Worm (Caenorhabditis elegans): ENCODE measurements around the gene M163.10.

The M163.10 gene

DNA sequence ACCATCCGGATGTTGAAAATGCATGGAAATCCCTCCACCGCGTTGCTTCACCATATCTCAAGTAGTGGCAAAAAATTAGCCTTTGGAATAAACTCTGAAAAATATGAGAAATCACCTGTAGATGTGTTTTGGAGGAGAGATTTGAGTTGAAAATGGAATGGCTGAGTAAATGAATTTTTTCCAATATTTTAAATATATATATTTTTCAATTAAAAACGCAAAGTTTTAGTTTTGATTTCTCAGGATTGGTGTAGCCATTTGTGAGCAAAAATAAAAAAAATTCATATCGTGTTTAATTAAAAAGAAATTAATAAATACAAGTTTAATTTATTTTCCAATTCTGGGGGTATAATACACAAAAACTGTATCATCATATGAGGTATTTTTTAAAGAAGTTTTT, 42.7 kb upstream of the M163.10 start, which contains the start of gene F23D12.1:
F23D12.1 (minus strand) TSS at position 101 of the 400 bp plus-strand sequence.
- TF ChIP-seq nhr-12 (tag; optimal IDR thresholded peaks at IDR 0.05) = no peak
- TF ChIP-seq ztf-11 (tag; optimal IDR thresholded peaks at IDR 0.05) = no peak
- TF ChIP-seq nhr-2 (tag; optimal IDR thresholded peaks at IDR 0.05) = no peak
- no peak for TF ChIP-seq sptf-1 (tag; optimal IDR thresholded peaks at IDR 0.05)
- TF ChIP-seq zip-8 (tag; optimal IDR thresholded peaks at IDR 0.05) = no peak
- TF ChIP-seq unc-120 (tag; optimal IDR thresholded peaks at IDR 0.05; ENCODE audit: poor library complexity, severe bottlenecking) = no peak
- TF ChIP-seq snpc-4 (tag; optimal IDR thresholded peaks at IDR 0.05) = no peak
- no peak for TF ChIP-seq nhr-28 (tag; optimal IDR thresholded peaks at IDR 0.05)
- no peak for TF ChIP-seq lin-32 (GFP tag; optimal IDR thresholded peaks at IDR 0.05)
- no peak for TF ChIP-seq bed-3 (GFP tag; optimal IDR thresholded peaks at IDR 0.05)
- no peak for TF ChIP-seq lin-13 (tag; optimal IDR thresholded peaks at IDR 0.05)
- TF ChIP-seq pha-4 (tag; optimal IDR thresholded peaks at IDR 0.05) = no peak
- TF ChIP-seq hlh-1 (tag; optimal IDR thresholded peaks at IDR 0.05) = no peak
- no peak for TF ChIP-seq lsy-2 (tag; optimal IDR thresholded peaks at IDR 0.05)
- no peak for TF ChIP-seq nhr-237 (tag; optimal IDR thresholded peaks at IDR 0.05)

DNA sequence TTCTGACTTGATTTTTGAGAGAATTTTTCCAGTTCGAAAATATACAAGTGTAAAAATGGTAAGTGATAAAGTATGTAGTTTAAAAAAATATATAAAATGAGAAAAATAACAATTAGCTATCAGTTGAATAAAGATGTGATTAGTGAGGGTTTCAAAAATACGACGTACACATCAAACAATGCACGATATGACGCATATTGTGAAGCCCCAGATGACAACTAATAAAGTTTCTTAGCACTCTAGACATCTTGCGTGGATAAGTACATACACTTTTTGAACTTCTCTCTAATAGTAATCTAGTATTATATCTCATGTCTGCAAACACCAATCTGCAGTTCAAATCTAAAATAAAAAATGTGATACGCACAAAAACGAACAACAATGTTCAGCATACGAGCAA, 40.4 kb upstream of the M163.10 start:
- no peak for TF ChIP-seq hlh-1 (tag; optimal IDR thresholded peaks at IDR 0.05)
- TF ChIP-seq flh-1 (GFP tag; optimal IDR thresholded peaks at IDR 0.05) = no peak
- no peak for TF ChIP-seq lin-32 (GFP tag; optimal IDR thresholded peaks at IDR 0.05)
- no peak for TF ChIP-seq bed-3 (GFP tag; optimal IDR thresholded peaks at IDR 0.05)
- no peak for TF ChIP-seq nhr-28 (tag; optimal IDR thresholded peaks at IDR 0.05)
- no peak for TF ChIP-seq zip-8 (tag; optimal IDR thresholded peaks at IDR 0.05)
- no peak for TF ChIP-seq ztf-11 (tag; optimal IDR thresholded peaks at IDR 0.05)
- TF ChIP-seq unc-120 (tag; optimal IDR thresholded peaks at IDR 0.05; ENCODE audit: poor library complexity, severe bottlenecking) = no peak
- no peak for TF ChIP-seq elt-3 (tag; optimal IDR thresholded peaks at IDR 0.05)
- TF ChIP-seq sptf-1 (tag; optimal IDR thresholded peaks at IDR 0.05) = no peak

DNA sequence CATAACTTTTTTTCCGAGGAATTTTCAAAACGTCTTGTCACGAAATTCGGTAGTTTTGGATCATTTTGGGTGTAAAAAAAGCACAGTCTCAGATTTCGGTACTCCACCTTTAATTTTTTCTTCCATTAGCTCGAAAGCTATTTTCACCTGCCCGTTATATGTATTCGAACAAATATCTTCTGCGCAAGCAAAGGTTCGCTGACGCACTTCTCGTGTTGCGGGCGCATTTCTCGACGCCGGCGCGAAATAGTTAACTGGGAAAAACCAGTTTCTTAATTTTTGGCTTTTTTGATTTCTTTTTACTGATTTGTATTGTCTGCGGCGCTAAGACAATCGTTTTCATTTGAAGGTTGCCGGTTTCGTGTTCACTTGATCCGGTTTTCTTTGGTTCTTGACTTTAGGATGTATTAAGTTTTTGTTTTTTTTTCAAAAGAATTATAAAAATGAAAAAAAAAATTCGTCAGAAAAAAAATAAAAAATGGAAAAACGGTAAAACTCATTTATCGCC, 35.1 kb upstream of the M163.10 start:
- no peak for TF ChIP-seq sem-2 (GFP tag; optimal IDR thresholded peaks at IDR 0.05)
- TF ChIP-seq snpc-4 (tag; optimal IDR thresholded peaks at IDR 0.05) = no peak
- no peak for TF ChIP-seq blmp-1 (tag; optimal IDR thresholded peaks at IDR 0.05)
- no peak for TF ChIP-seq lsy-2 (tag; optimal IDR thresholded peaks at IDR 0.05)
- no peak for TF ChIP-seq pha-4 (tag; optimal IDR thresholded peaks at IDR 0.05)

DNA sequence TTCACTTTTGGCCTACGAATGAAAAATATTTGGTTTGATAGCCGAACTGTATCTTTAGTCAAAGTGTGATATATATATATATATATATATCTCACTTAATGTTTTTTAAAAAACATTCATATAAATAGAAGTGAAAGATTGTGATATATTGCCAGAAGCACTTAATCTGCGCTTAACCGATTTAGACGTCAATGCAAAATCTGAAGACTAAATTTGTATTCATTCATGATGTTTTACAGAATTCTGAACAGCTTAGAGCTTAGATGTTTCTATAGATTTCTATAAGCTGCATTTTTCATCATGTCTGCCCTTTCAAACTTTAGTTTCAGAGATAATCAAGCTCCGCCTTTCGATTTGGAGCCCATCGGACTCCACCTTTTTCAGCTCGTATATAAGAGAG, 28.5 kb upstream of the M163.10 start, which contains the start of gene F23D12.3:
F23D12.3 (plus strand) TSS at position 301 of the 400 bp plus-strand sequence.
- TF ChIP-seq hlh-1 (tag; optimal IDR thresholded peaks at IDR 0.05) (no peak), pha-4 (tag; optimal IDR thresholded peaks at IDR 0.05) (no peak), nhr-28 (tag; optimal IDR thresholded peaks at IDR 0.05) (no peak), tbx-8 (GFP tag; optimal IDR thresholded peaks at IDR 0.05) (no peak), nhr-76 (tag; optimal IDR thresholded peaks at IDR 0.05) (no peak), mls-2 (tag; optimal IDR thresholded peaks at IDR 0.05) (no peak), elt-3 (tag; optimal IDR thresholded peaks at IDR 0.05) (no peak), sptf-1 (tag; optimal IDR thresholded peaks at IDR 0.05) (no peak), lsy-2 (tag; optimal IDR thresholded peaks at IDR 0.05) (no peak), nhr-237 (tag; optimal IDR thresholded peaks at IDR 0.05) (no peak), lin-32 (GFP tag; optimal IDR thresholded peaks at IDR 0.05) (no peak), nhr-2 (tag; optimal IDR thresholded peaks at IDR 0.05) (no peak), M03D4.4 (tag; optimal IDR thresholded peaks at IDR 0.05) (no peak), unc-39 (tag; optimal IDR thresholded peaks at IDR 0.05) (no peak), nhr-12 (tag; optimal IDR thresholded peaks at IDR 0.05) (no peak), ztf-11 (tag; optimal IDR thresholded peaks at IDR 0.05) (no peak), zip-8 (tag; optimal IDR thresholded peaks at IDR 0.05) (no peak), ham-2 (GFP tag; optimal IDR thresholded peaks at IDR 0.05) (no peak)

DNA sequence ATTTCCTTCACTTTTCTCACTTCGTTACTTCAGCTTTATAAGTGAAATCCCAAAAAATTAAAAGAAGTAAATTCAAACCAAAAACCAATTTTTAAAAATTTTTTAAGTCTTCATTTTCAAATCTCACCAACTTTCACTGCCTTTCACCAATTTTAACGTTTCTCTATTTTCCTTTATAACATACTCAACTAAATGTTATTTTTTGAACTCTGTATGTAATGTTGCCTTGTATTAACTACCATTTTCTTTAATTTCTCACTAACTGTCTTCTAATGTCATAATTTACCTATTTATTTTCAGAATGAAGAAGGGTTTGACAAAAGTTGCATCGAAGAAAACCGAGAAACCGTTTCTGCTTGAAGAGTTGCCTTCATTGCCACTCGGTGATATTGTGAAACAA, 26.1 kb upstream of the M163.10 start, which contains the start of gene F23D12.4:
F23D12.4 (plus strand) TSS at position 301 of the 400 bp plus-strand sequence.
- TF ChIP-seq tbx-8 (GFP tag; optimal IDR thresholded peaks at IDR 0.05) (no peak), sptf-1 (tag; optimal IDR thresholded peaks at IDR 0.05) (no peak), hlh-1 (tag; optimal IDR thresholded peaks at IDR 0.05) (no peak), unc-62 (GFP tag; optimal IDR thresholded peaks at IDR 0.05) (no peak), flh-1 (GFP tag; optimal IDR thresholded peaks at IDR 0.05) (no peak), elt-3 (tag; optimal IDR thresholded peaks at IDR 0.05) (no peak), ham-2 (GFP tag; optimal IDR thresholded peaks at IDR 0.05) (no peak), bed-3 (GFP tag; optimal IDR thresholded peaks at IDR 0.05) (no peak), lin-13 (tag; optimal IDR thresholded peaks at IDR 0.05) (no peak), sem-2 (GFP tag; optimal IDR thresholded peaks at IDR 0.05) (no peak), mab-5 (tag; optimal IDR thresholded peaks at IDR 0.05) (no peak), nhr-237 (tag; optimal IDR thresholded peaks at IDR 0.05) (no peak), pha-4 (tag; optimal IDR thresholded peaks at IDR 0.05) (no peak)

DNA sequence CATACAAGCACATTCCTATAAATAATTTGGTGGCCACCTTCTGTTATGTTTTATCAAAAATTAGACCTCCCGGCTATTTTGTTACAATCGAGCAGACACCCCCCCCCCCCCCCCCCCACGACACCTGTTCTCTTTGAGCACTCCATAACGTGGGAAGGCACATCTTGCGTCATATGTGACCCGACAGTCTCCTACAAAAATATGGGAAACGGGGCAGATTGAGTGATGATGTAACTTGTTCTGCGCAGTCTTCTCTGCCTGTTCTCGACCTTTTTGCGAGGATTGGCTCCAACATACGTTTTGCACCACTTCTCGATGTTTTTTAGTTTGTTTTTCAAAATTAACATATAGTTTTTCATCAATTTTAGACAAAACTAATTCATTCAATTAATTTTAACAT, 23.3 kb upstream of the M163.10 start:
- TF ChIP-seq ceh-43 (GFP tag; optimal IDR thresholded peaks at IDR 0.05) (no peak), M03D4.4 (tag; optimal IDR thresholded peaks at IDR 0.05) (no peak), ztf-11 (tag; optimal IDR thresholded peaks at IDR 0.05) (no peak), zip-8 (tag; optimal IDR thresholded peaks at IDR 0.05) (peak; percentile 88), unc-62 (GFP tag; optimal IDR thresholded peaks at IDR 0.05) (no peak), nhr-2 (tag; optimal IDR thresholded peaks at IDR 0.05) (peak; percentile 54), hlh-1 (tag; optimal IDR thresholded peaks at IDR 0.05) (peak; percentile 33), mep-1 (tag; optimal IDR thresholded peaks at IDR 0.05) (no peak), lsy-2 (tag; optimal IDR thresholded peaks at IDR 0.05) (no peak), blmp-1 (tag; optimal IDR thresholded peaks at IDR 0.05) (no peak), ceh-83 (GFP tag; optimal IDR thresholded peaks at IDR 0.05) (no peak), cnd-1 (tag; optimal IDR thresholded peaks at IDR 0.05) (peak; percentile 52), snpc-4 (tag; optimal IDR thresholded peaks at IDR 0.05) (no peak), lin-32 (GFP tag; optimal IDR thresholded peaks at IDR 0.05) (no peak), pha-4 (tag; optimal IDR thresholded peaks at IDR 0.05) (no peak), unc-39 (tag; optimal IDR thresholded peaks at IDR 0.05) (no peak), nhr-76 (tag; optimal IDR thresholded peaks at IDR 0.05) (no peak), sptf-1 (tag; optimal IDR thresholded peaks at IDR 0.05) (no peak), drap-1 (GFP tag; optimal IDR thresholded peaks at IDR 0.05) (no peak), nhr-237 (tag; optimal IDR thresholded peaks at IDR 0.05) (no peak)
